Worm (Caenorhabditis elegans) whole organism, late embryonic: ENCODE data around the gene Y102A11A.9.

Experiments used
- ceh-14 ChIP-seq: sonication (generic microtip); optimal IDR thresholded peaks from 2 replicates; lab custom pipeline; 2016; ENCODE audit warnings: missing genotype, missing genetic modification characterization, missing compliant biosample characterization
- ceh-19 ChIP-seq: fragments of 200-800 bp; sonication (Bioruptor generic); optimal IDR thresholded peaks from 2 replicates; lab custom pipeline; 2018; ENCODE audit warnings: mild to moderate bottlenecking, missing genetic modification characterization, missing compliant biosample characterization
- ceh-30 ChIP-seq: fragments of 150-350 bp; optimal IDR thresholded peaks from 2 replicates; lab custom pipeline; 2014; ENCODE audit warnings: missing biosample characterization, missing genetic modification characterization
- pha-4 ChIP-seq: fragments of 150-350 bp; optimal IDR thresholded peaks from 2 replicates; lab custom pipeline; 2018; ENCODE audit warnings: missing biosample characterization, missing genetic modification reagents, missing genetic modification characterization

DNA sequence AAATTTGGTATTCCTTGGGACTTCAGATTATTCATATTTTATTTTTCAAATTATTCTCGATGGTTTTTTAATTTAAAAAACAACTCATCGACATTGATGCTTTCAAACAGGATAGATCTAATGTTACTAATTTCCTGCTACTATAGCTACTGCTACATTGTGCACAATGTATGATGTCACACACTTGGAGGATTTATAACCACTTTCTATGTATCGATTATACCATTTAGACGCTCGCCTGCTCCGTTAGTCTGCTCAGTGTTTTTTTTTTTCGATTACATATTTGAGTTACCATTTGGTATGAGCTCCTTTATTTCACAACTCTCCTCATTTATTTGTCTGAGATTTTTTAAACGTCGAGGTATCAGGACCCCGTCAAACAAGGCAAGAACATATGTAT, 22.5 kb upstream of the Y102A11A.9 start, which contains the start of gene Y40A1A.2:
- TF ChIP-seq pha-4 (tag; lab: Kevin White, UChicago) (no peak), ceh-19 (GFP tag; lab: Kevin White, UChicago) (no peak), ceh-30 (tag; lab: Kevin White, UChicago) (no peak), ceh-14 (tag; lab: Kevin White, UChicago) (no peak)
